Worm (Caenorhabditis elegans) whole organism, dauer: ENCODE results near the gene his-62.

Experiments
- unc-62 ChIP-seq: sonication (generic microtip); optimal IDR thresholded peaks from 2 replicates; lab custom pipeline; 2017; ENCODE audit warnings: missing biosample characterization, missing genetic modification reagents, missing genetic modification characterization

The his-62 gene

ce11 chrIV:7474826-7475225 is 11.5 kb upstream of the his-62 start, which contains the start of gene slc-25A18.2:
slc-25A18.2 (plus strand) TSS chrIV:7475041.
- TF ChIP-seq unc-62 = no peak

DNA sequence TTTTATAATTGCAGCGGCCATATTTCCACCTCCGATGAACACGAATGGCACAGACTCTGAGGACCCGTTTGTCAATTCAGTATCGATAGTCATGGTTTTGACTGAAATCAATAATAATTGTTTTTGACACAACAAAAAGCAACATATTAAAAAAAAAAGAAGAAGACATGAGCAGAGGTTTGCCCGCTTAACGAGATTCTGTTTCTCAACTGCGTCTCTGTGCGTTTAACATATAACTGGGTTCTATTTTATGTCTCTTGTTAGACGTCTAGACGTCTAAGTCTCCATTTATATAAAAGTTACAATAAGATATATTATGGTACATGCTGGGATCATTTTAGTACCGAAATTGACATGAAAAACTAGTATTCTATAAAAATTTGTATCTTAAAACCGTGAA is 9.1 kb upstream of the his-62 start, which contains the start of gene pycr-4:
pycr-4 (minus strand) TSS at position 101 of the 400 bp plus-strand sequence.
- no peak for TF ChIP-seq unc-62

DNA sequence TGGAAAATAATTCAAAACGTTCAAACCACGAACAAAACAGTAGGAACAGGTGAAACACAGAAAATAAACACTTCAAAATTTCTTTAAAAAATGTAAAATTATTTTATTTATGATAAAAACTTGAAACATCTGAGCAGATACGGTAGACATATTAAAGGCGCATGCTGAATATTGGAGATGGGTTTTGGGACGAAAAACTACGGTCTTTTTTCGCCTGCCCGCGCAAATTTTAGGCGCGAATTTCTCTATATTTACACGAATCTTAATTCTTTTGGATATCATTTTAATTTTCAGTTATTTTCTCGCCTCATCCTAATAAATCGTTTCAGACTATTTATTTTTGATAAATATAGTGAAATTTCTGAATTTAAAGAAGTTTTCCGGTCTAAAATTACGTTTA is 8.6 kb upstream of the his-62 start:
- TF ChIP-seq unc-62 = no peak

- TF ChIP-seq unc-62 = no peak
Observed at ce11 chrIV:7478134-7478533, 8.2 kb upstream of the his-62 start, which contains the start of gene rod-1. rod-1 (plus strand) TSS chrIV:7478452.

ce11 chrIV:7487554-7488456 is 1.5 kb downstream of the his-62 start, which contains the start of the genes his-60 and his-59:
his-60 (minus strand) TSS chrIV:7487992.
his-59 (plus strand) TSS chrIV:7488249.
- no peak for TF ChIP-seq unc-62

DNA sequence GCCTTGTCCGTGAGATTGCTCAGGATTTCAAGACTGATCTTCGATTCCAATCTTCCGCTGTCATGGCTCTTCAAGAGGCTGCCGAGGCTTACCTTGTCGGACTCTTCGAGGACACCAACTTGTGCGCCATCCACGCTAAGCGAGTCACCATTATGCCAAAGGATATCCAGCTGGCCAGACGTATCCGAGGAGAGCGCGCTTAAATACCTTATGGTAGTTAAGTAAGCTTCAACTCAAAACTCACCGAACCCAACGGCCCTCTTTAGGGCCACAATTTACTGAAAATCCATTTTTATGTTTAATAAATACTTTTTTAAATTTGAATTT is 2.1 kb downstream of the his-62 start:
- no peak for TF ChIP-seq unc-62

DNA sequence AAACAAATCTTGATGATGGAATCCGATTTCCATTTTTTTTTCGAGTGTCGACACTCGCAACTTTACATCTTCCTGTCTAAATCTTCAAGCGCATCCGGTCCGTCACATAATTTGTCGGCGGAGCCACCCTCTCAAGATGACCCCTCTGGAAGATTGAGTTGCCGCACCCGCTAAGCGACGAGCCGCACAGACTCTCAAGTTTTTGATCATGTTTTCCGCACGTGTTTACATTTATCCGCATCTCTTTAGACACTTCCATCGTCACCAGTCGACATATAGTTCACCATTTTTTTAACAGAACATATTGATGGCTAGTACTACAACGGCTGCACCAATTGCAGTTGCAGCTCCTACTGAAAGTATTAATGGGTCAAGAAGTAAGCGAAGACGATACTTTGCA is 5.1 kb downstream of the his-62 start, which contains the start of gene F55G1.1:
F55G1.1 (plus strand) TSS at position 301 of the 400 bp plus-strand sequence.
- TF ChIP-seq unc-62 = no peak

DNA sequence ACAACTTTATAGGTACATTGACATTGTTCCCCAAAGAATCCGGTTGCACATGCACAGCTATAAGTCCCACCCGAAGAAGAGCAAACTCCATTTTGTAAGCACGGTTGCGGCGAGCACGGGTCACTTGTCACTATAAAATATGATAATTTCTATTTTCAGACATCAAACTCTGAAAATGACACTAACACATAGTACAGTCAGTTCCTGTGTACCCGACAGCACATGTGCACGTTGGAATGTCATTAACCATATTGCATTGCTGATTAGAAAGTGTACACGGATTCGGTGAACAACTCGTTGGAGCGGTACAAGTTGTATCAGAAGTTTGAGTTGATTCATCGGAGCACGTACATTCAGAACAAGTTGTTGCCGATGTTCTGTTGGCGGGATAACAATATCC is 10.9 kb downstream of the his-62 start:
- no peak for TF ChIP-seq unc-62

DNA sequence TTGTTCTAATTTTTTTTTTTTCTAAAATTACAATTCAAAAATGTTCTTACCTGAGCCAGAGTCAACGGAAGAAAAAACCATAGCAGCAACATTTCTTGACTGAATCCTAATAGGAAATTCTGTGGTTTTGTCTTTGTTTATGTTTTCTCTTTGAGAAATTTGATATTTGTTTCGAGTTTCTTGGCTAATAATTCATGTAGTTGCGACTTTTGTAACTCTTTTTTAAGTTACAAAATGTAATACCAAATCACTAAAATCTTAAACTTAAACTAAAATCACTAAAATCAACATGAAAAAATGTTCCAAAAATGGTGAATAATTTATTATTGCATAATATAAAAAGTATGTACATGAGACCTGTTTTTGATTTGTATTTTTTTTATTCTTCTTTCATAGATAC is 11.4 kb downstream of the his-62 start, which contains the start of gene egas-4:
egas-4 (minus strand) TSS at position 101 of the 400 bp plus-strand sequence.
- TF ChIP-seq unc-62 = no peak

DNA sequence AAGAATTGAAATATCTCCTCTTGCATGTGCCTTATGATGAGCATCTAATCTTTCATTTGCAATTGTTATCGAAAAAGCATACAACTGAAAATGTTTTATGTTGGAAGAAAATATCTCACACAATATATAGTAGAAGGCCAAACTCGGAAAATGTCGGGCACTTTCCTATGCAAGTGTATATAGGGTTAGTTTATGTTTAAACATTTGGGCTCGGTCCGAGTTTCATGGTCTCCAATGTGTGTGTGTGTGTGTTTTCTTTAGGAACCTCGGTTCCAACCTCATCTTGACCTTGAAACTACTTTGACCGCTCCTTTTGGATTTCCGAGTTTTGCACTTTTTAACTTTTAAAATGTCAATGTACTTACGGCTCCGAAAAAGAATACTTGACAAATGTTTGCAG is 13.0 kb downstream of the his-62 start:
- no peak for TF ChIP-seq unc-62

- no peak for TF ChIP-seq unc-62
Observed at ce11 chrIV:7500924-7501323, 14.6 kb downstream of the his-62 start.

ce11 chrIV:7501337-7501736 is 15.0 kb downstream of the his-62 start, which contains the start of gene F55G1.15:
F55G1.15 (minus strand) TSS chrIV:7501437.
- no peak for TF ChIP-seq unc-62

DNA sequence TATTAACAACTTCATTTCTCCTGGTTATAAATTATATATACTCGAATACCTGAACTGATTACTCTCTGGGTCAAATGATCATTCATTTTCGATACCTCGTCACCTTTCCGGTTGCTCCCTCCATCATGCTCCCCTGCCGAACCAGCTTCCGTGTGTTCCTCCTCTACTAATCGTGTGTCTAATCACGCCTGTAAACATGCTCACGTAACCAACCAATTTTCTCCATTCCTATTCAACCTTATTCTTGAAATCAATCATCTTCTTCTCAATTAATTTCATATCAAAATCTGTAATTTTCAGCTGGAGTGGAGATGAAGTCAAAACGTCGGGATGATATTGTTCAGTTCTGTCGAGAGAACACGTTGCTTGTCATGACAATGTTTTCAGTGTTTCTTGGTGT is 17.0 kb downstream of the his-62 start, which contains the start of gene glt-6:
glt-6 (plus strand) TSS at position 301 of the 400 bp plus-strand sequence.
- TF ChIP-seq unc-62 = no peak

DNA sequence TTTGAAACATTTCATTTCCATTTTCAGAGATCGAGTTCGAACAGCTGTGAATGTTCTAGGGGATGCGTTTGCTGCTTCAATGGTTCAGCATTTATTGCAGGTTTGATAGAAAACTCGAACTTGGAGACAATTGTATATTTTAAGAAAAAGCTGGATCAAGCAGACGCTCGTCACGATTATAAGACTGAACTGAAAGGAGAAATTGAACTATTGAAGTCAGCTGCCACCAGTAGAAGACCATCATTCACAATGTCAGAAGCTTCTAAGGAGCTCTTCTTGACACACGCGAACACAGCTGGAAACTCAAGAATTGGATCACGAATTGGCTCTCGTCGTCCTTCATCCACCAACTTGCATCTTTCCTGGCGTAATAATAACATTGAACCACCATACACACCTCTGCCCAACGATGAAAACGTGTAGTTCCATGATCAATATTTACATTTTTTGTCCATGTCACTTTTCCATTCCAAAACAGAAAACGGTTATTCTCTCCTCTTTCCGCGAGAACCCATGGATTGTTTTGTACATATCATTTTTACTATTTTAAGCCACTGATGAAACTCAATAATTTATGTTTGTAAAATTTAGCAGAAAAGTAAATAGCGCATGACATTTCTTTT is 19.6 kb downstream of the his-62 start:
- no peak for TF ChIP-seq unc-62

DNA sequence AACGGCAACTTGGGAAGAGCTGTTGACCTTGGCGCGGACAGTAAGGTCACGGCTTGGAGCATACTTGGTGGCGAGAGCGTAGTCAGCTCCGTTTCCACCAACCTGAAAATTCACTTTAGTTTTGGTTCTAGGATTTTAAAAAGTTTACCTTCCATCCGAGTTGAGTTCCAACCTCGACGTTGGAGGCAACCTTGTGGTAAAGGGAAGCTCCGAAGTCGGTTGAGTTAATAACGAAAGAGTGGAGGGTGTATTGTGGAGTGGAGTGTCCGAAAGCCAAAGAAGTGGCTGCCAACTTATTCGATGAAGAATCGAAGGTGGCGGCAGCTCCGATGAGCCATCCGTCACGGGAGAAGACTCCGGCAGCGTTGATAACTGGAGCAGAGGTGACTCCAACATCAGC is 20.4 kb downstream of the his-62 start:
- no peak for TF ChIP-seq unc-62

DNA sequence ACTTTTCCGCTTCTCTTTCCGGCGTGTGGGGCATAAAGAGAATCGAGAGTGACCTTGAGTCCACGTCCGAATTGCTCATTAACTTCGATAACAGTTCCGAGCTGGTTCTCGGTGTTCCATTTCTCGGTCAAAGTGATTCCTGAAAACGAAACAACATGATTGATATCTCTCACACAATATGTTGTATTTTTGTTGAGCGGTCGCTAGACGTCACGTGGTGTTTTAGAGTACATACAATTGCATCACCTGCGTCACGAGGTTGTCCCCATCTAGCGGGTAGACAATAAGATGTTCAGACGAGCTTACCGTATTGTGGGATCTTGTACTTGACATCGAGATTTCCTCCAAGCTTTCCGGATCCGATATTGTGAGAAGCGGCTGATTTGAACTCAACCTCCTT is 21.0 kb downstream of the his-62 start:
- no peak for TF ChIP-seq unc-62

ce11 chrIV:7507841-7508509 is 21.6 kb downstream of the his-62 start, which contains the start of the genes vdac-1 and R05G6.5:
vdac-1 (minus strand) TSS chrIV:7507891.
R05G6.5 (plus strand) TSS chrIV:7508367.
- no peak for TF ChIP-seq unc-62
